Fruit fly (Drosophila melanogaster) whole organism, embryonic: ENCODE data around the gene CG13640.

Source experiments
- Antp ChIP-seq: fragments of 200-800 bp; sonication (Bioruptor generic); optimal IDR thresholded peaks from 3 replicates; lab custom pipeline; 2016; ENCODE audit warnings: missing biosample characterization, missing genetic modification characterization
- CG10209 ChIP-seq: fragments of 200-800 bp; sonication (Bioruptor generic); optimal IDR thresholded peaks from 3 replicates; lab custom pipeline; 2017; ENCODE audit warnings: missing biosample characterization, mild to moderate bottlenecking, missing genetic modification characterization, missing genetic modification reagents
- CG10979 ChIP-seq: fragments of 200-800 bp; sonication (Bioruptor generic); optimal IDR thresholded peaks from 2 replicates; lab custom pipeline; 2018; ENCODE audit warnings: missing biosample characterization, mild to moderate bottlenecking, missing genetic modification characterization, moderate library complexity
- CG11398 ChIP-seq: fragments of 200-800 bp; sonication (Bioruptor generic); optimal IDR thresholded peaks from 2 replicates; lab custom pipeline; 2016; ENCODE audit warnings: missing biosample characterization, missing genetic modification characterization
- CG1233 ChIP-seq: fragments of 200-800 bp; sonication (Bioruptor generic); optimal IDR thresholded peaks from 4 replicates; lab custom pipeline; 2018; ENCODE audit warnings: missing biosample characterization, mild to moderate bottlenecking, missing genetic modification characterization
- CG12659 ChIP-seq: fragments of 200-800 bp; sonication (Bioruptor generic); optimal IDR thresholded peaks from 3 replicates; lab custom pipeline; 2017; ENCODE audit warnings: mild to moderate bottlenecking, missing biosample characterization, missing genetic modification reagents, missing genetic modification characterization
- CG13287 ChIP-seq: fragments of 200-800 bp; sonication (Bioruptor generic); IDR thresholded peaks from 2 replicates; pipeline ENCODE4 v1.3.6; 2022; ENCODE audit warnings: missing biosample characterization, missing genetic modification characterization; ENCODE audit not compliant: partially characterized antibody
- CG13424 ChIP-seq: fragments of 200-800 bp; sonication (Bioruptor generic); optimal IDR thresholded peaks from 2 replicates; lab custom pipeline; 2019; ENCODE audit warnings: missing biosample characterization, mild to moderate bottlenecking, missing genetic modification characterization, moderate library complexity
- CG14014 ChIP-seq: fragments of 200-800 bp; sonication (Bioruptor generic); IDR thresholded peaks from 2 replicates; pipeline ENCODE4 v1.3.6; 2022; ENCODE audit warnings: missing biosample characterization, missing genetic modification characterization
- CG17361 ChIP-seq: fragments of 200-800 bp; sonication (Bioruptor generic); IDR thresholded peaks from 3 replicates; pipeline ENCODE4 v1.3.6; 2022; ENCODE audit warnings: missing biosample characterization, missing genetic modification characterization
- CG3065 ChIP-seq: fragments of 200-800 bp; sonication (Bioruptor generic); optimal IDR thresholded peaks from 2 replicates; lab custom pipeline; 2016; ENCODE audit warnings: missing biosample characterization, missing genetic modification characterization
- CG31365 ChIP-seq: fragments of 200-800 bp; sonication (Bioruptor generic); optimal IDR thresholded peaks from 2 replicates; lab custom pipeline; 2018; ENCODE audit warnings: missing biosample characterization, mild to moderate bottlenecking, missing genetic modification characterization
- CG31388 ChIP-seq: fragments of 200-800 bp; sonication (Bioruptor generic); optimal IDR thresholded peaks from 2 replicates; lab custom pipeline; 2016; ENCODE audit warnings: missing biosample characterization, missing genetic modification characterization
- CG4328 ChIP-seq: fragments of 200-800 bp; sonication (Bioruptor generic); optimal IDR thresholded peaks from 3 replicates; lab custom pipeline; 2017; ENCODE audit warnings: missing biosample characterization, missing genetic modification reagents, missing genetic modification characterization
- CG6791 ChIP-seq: fragments of 200-800 bp; sonication (Bioruptor generic); IDR thresholded peaks from 3 replicates; pipeline ENCODE4 v1.3.6; 2022; ENCODE audit warnings: missing biosample characterization, missing genetic modification characterization; ENCODE audit not compliant: partially characterized antibody
- CG8290 ChIP-seq, 3 experiments: fragments of 200-800 bp; sonication (Bioruptor generic); optimal IDR thresholded peaks; 2 replicates each; lab custom pipeline; 2016 to 2019; ENCODE audit warnings: missing biosample characterization in 3 of 3, missing genetic modification characterization in 3 of 3, mild to moderate bottlenecking in 2 of 3, moderate library complexity in 1 of 3
- CG9215 ChIP-seq: fragments of 200-800 bp; sonication (Bioruptor generic); IDR thresholded peaks from 2 replicates; pipeline ENCODE4 v1.3.6; 2022; ENCODE audit warnings: missing biosample characterization, missing genetic modification characterization
- CG9609 ChIP-seq: fragments of 200-800 bp; sonication (Bioruptor generic); optimal IDR thresholded peaks from 3 replicates; lab custom pipeline; 2016; ENCODE audit warnings: missing biosample characterization, missing genetic modification characterization
- CG9817 ChIP-seq: fragments of 200-800 bp; sonication (Bioruptor generic); optimal IDR thresholded peaks from 2 replicates; lab custom pipeline; 2018; ENCODE audit warnings: missing biosample characterization, mild to moderate bottlenecking, missing genetic modification characterization, moderate library complexity
- CG9932 ChIP-seq: fragments of 200-800 bp; sonication (Bioruptor generic); IDR thresholded peaks from 2 replicates; pipeline ENCODE4 v1.3.6; 2022; ENCODE audit warnings: missing biosample characterization, missing genetic modification characterization
- CHES-1-like ChIP-seq: fragments of 200-800 bp; sonication (Bioruptor generic); optimal IDR thresholded peaks from 2 replicates; lab custom pipeline; 2016; ENCODE audit warnings: missing biosample characterization, missing genetic modification characterization
- CrebB ChIP-seq: fragments of 200-800 bp; sonication (Bioruptor generic); optimal IDR thresholded peaks from 3 replicates; lab custom pipeline; 2018; ENCODE audit warnings: missing biosample characterization, mild to moderate bottlenecking, missing genetic modification characterization
- Dbx ChIP-seq: fragments of 200-800 bp; sonication (Bioruptor generic); IDR thresholded peaks from 3 replicates; pipeline ENCODE4 v1.3.6; 2022; ENCODE audit warnings: missing biosample characterization, missing genetic modification characterization
- Fer2 ChIP-seq: fragments of 200-800 bp; sonication (Bioruptor generic); optimal IDR thresholded peaks from 2 replicates; lab custom pipeline; 2018; ENCODE audit warnings: missing biosample characterization, mild to moderate bottlenecking, missing genetic modification characterization, moderate library complexity
- HLH3B ChIP-seq: fragments of 200-800 bp; sonication (Bioruptor generic); IDR thresholded peaks from 2 replicates; pipeline ENCODE4 v1.3.6; 2022; ENCODE audit warnings: missing biosample characterization, missing genetic modification characterization
- HLH4C ChIP-seq: fragments of 200-800 bp; sonication (Bioruptor generic); IDR thresholded peaks from 3 replicates; pipeline ENCODE4 v1.3.6; 2022; ENCODE audit warnings: missing biosample characterization, missing genetic modification characterization; ENCODE audit not compliant: partially characterized antibody
- Hand ChIP-seq: fragments of 200-800 bp; sonication (Bioruptor generic); optimal IDR thresholded peaks from 2 replicates; lab custom pipeline; 2017; ENCODE audit warnings: mild to moderate bottlenecking, missing biosample characterization, missing genetic modification reagents, missing genetic modification characterization
- HmgZ ChIP-seq: fragments of 200-800 bp; sonication (Bioruptor generic); optimal IDR thresholded peaks from 2 replicates; lab custom pipeline; 2018; ENCODE audit warnings: missing biosample characterization, mild to moderate bottlenecking, missing genetic modification characterization
- Kr ChIP-seq: fragments of 200-800 bp; sonication (Bioruptor generic); optimal IDR thresholded peaks from 2 replicates; lab custom pipeline; 2017; ENCODE audit warnings: missing biosample characterization, mild to moderate bottlenecking, missing genetic modification characterization
- Max ChIP-seq: fragments of 200-800 bp; sonication (Bioruptor generic); optimal IDR thresholded peaks from 2 replicates; lab custom pipeline; 2016; ENCODE audit warnings: missing biosample characterization, mild to moderate bottlenecking, missing genetic modification characterization
- Xbp1 ChIP-seq: fragments of 200-800 bp; sonication (Bioruptor generic); optimal IDR thresholded peaks from 3 replicates; lab custom pipeline; 2016; ENCODE audit warnings: missing biosample characterization, mild to moderate bottlenecking, missing genetic modification characterization
- cato ChIP-seq: fragments of 200-800 bp; sonication (Bioruptor generic); optimal IDR thresholded peaks from 2 replicates; lab custom pipeline; 2016; ENCODE audit warnings: missing biosample characterization, missing genetic modification characterization, borderline replicate concordance
- crc ChIP-seq: fragments of 200-800 bp; sonication (Bioruptor generic); optimal IDR thresholded peaks from 2 replicates; lab custom pipeline; 2016; ENCODE audit warnings: missing biosample characterization, missing genetic modification characterization
- cwo ChIP-seq: fragments of 200-800 bp; sonication (Bioruptor generic); optimal IDR thresholded peaks from 3 replicates; lab custom pipeline; 2017; ENCODE audit warnings: missing biosample characterization, missing genetic modification characterization, mild to moderate bottlenecking, moderate library complexity, missing genetic modification reagents
- disco-r ChIP-seq: fragments of 200-800 bp; sonication (Bioruptor generic); optimal IDR thresholded peaks from 2 replicates; lab custom pipeline; 2016; ENCODE audit warnings: missing biosample characterization, missing genetic modification characterization
- fd64A ChIP-seq: fragments of 200-800 bp; sonication (Bioruptor generic); optimal IDR thresholded peaks from 3 replicates; lab custom pipeline; 2018; ENCODE audit warnings: missing biosample characterization, mild to moderate bottlenecking, missing genetic modification characterization
- kay ChIP-seq: fragments of 200-800 bp; sonication (Bioruptor generic); optimal IDR thresholded peaks from 2 replicates; lab custom pipeline; 2016; ENCODE audit warnings: missing biosample characterization, missing genetic modification characterization
- ken ChIP-seq: fragments of 200-800 bp; sonication (Bioruptor generic); IDR thresholded peaks from 3 replicates; pipeline ENCODE4 v1.3.6; 2022; ENCODE audit warnings: missing biosample characterization, missing genetic modification characterization
- luna ChIP-seq: fragments of 200-800 bp; sonication (Bioruptor generic); optimal IDR thresholded peaks from 2 replicates; lab custom pipeline; 2016; ENCODE audit warnings: missing biosample characterization, missing genetic modification characterization
- maf-S ChIP-seq: fragments of 200-800 bp; sonication (Bioruptor generic); optimal IDR thresholded peaks from 2 replicates; lab custom pipeline; 2016; ENCODE audit warnings: missing biosample characterization, missing genetic modification characterization
- mam ChIP-seq: fragments of 200-800 bp; sonication (Bioruptor generic); optimal IDR thresholded peaks from 3 replicates; lab custom pipeline; 2016; ENCODE audit warnings: missing biosample characterization, missing genetic modification characterization
- pfk ChIP-seq: fragments of 200-800 bp; sonication (Bioruptor generic); optimal IDR thresholded peaks from 2 replicates; lab custom pipeline; 2018; ENCODE audit warnings: missing biosample characterization, mild to moderate bottlenecking, missing genetic modification characterization, moderate library complexity
- pzg ChIP-seq: fragments of 200-800 bp; sonication (Bioruptor generic); optimal IDR thresholded peaks from 3 replicates; lab custom pipeline; 2018; ENCODE audit warnings: missing biosample characterization, mild to moderate bottlenecking, missing genetic modification characterization, moderate library complexity
- row ChIP-seq: fragments of 200-800 bp; sonication (Bioruptor generic); IDR thresholded peaks from 3 replicates; pipeline ENCODE4 v1.3.6; 2022; ENCODE audit warnings: missing biosample characterization, missing genetic modification characterization
- sens ChIP-seq: fragments of 200-800 bp; sonication (Bioruptor generic); peaks from one replicate; lab custom pipeline; 2016; ENCODE audit warnings: missing biosample characterization, missing genetic modification characterization
- sisA ChIP-seq: fragments of 200-800 bp; sonication (Bioruptor generic); IDR thresholded peaks from 2 replicates; pipeline ENCODE4 v1.3.6; 2022; ENCODE audit warnings: missing biosample characterization, missing genetic modification characterization
- slbo ChIP-seq: fragments of 200-800 bp; sonication (Bioruptor generic); IDR thresholded peaks from 2 replicates; pipeline ENCODE4 v1.3.6; 2022; ENCODE audit warnings: missing biosample characterization, missing genetic modification characterization
- slp2 ChIP-seq: fragments of 200-800 bp; sonication (Bioruptor generic); optimal IDR thresholded peaks from 2 replicates; lab custom pipeline; 2016; ENCODE audit warnings: missing biosample characterization, missing genetic modification characterization
- tin ChIP-seq: fragments of 200-800 bp; sonication (Bioruptor generic); optimal IDR thresholded peaks from 3 replicates; lab custom pipeline; 2016; ENCODE audit warnings: missing biosample characterization, missing genetic modification characterization
- tna ChIP-seq: fragments of 200-800 bp; sonication (Bioruptor generic); IDR thresholded peaks from 2 replicates; pipeline ENCODE4 v1.3.6; 2022; ENCODE audit warnings: missing biosample characterization, missing genetic modification characterization; ENCODE audit not compliant: partially characterized antibody

Gene CG13640

DNA sequence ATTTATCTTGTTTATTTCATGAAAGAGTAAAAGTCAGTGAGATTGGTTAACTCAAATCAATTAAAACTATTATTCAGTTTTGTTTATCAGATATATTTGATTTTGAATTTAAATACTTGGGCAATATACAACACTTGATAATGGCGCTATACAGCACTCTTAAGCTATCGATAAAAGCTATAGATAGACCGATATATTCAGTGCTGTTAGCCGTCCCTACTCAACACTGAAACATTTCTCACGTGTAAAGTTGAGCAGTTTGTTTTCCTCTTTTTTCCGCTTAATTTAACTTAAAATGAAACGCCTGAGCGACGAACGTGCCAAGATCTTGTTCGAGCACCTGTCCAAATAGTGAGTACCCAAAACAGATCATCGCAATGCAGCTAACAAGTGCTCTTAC is 11.5 kb downstream of the CG13640 start, which contains the start of gene CG7006 (continued):
- peak; percentile 44; the same call in 1 of the 2 replicates for TF ChIP-seq tna (GFP tag; lab: Robert Waterston, UW)
- TF ChIP-seq tin (GFP tag; lab: Kevin White, UChicago): peak; percentile 71
- peak; percentile 48 for TF ChIP-seq Fer2 (tag; lab: Kevin White, UChicago)
- peak; percentile 84 for TF ChIP-seq maf-S (GFP tag; lab: Kevin White, UChicago)
- TF ChIP-seq CG13424: peak; percentile 43
- TF ChIP-seq CG31365 (tag; lab: Kevin White, UChicago): no peak
- peak; percentile 71 for TF ChIP-seq CG10209 (GFP tag; lab: Kevin White, UChicago)
- peak; percentile 30 for TF ChIP-seq CG1233 (GFP tag; lab: Kevin White, UChicago)
- peak; percentile 70 for TF ChIP-seq CG9817
- TF ChIP-seq HLH3B (GFP tag; lab: Robert Waterston, UW): peak; percentile 65
- no peak for TF ChIP-seq pfk
- TF ChIP-seq CG14014 (GFP tag; lab: Robert Waterston, UW): peak; percentile 67
- TF ChIP-seq slbo: peak; percentile 92
- TF ChIP-seq CG17361: peak; percentile 60; the same call in 2 of the 3 replicates
- TF ChIP-seq CG3065 (GFP tag; lab: Kevin White, UChicago): peak; percentile 49
- TF ChIP-seq Antp: peak; percentile 78
- TF ChIP-seq cwo (GFP tag; lab: Kevin White, UChicago): peak; percentile 70
- TF ChIP-seq sisA: peak; percentile 51; the same call in 1 of the 2 replicates
- peak; percentile 78 for TF ChIP-seq CG9609 (GFP tag; lab: Kevin White, UChicago)
- TF ChIP-seq ken: peak; percentile 86
- TF ChIP-seq crc (GFP tag; lab: Kevin White, UChicago): peak; percentile 5
- TF ChIP-seq CG11398: peak; percentile 46
- TF ChIP-seq disco-r (GFP tag; lab: Kevin White, UChicago): peak; percentile 34
- peak; percentile 16 for TF ChIP-seq luna (GFP tag; lab: Kevin White, UChicago)
- TF ChIP-seq CHES-1-like (GFP tag; lab: Kevin White, UChicago): peak; percentile 75
- peak; percentile 87 for TF ChIP-seq sens
- peak; percentile 69 for TF ChIP-seq kay
- TF ChIP-seq CG6791 (GFP tag; lab: Robert Waterston, UW): peak; percentile 88
- peak; percentile 2 for TF ChIP-seq CrebB (tag; lab: Kevin White, UChicago)
- no peak for TF ChIP-seq fd64A
- TF ChIP-seq mam (GFP tag; lab: Kevin White, UChicago): peak; percentile 91
- peak; percentile 94 for TF ChIP-seq pzg
- TF ChIP-seq CG31388 (GFP tag; lab: Kevin White, UChicago): peak; percentile 1
- peak; percentile 73 for TF ChIP-seq HLH4C (GFP tag; lab: Robert Waterston, UW)
- peak; percentile 70 for TF ChIP-seq CG8290 (GFP tag; optimal IDR thresholded peaks at IDR 0.05; lab: Kevin White, UChicago)
- TF ChIP-seq CG8290 (tag; optimal IDR thresholded peaks at IDR 0.05; lab: Kevin White, UChicago): no peak
- TF ChIP-seq Max: peak; percentile 88
- TF ChIP-seq CG10979 (tag; lab: Kevin White, UChicago): peak; percentile 16
- TF ChIP-seq Kr: no peak
- peak; percentile 82 for TF ChIP-seq CG12659 (GFP tag; lab: Kevin White, UChicago)
- TF ChIP-seq CG13287 (GFP tag; lab: Robert Waterston, UW): peak; percentile 85
- no peak for TF ChIP-seq Hand
- peak; percentile 46 for TF ChIP-seq CG4328 (GFP tag; lab: Kevin White, UChicago)
- TF ChIP-seq Dbx (GFP tag; lab: Robert Waterston, UW): peak; percentile 90
- peak; percentile 27; the same call in 1 of the 3 replicates for TF ChIP-seq row (GFP tag; lab: Robert Waterston, UW)
- peak; percentile 84 for TF ChIP-seq Xbp1 (GFP tag; lab: Kevin White, UChicago)
- TF ChIP-seq cato: peak; percentile 43
- TF ChIP-seq slp2 (GFP tag; lab: Kevin White, UChicago): peak; percentile 60
- peak; percentile 87 for TF ChIP-seq HmgZ (tag; lab: Kevin White, UChicago)
- TF ChIP-seq CG9215 (GFP tag; lab: Robert Waterston, UW): peak; percentile 64; the same call in 1 of the 2 replicates
- TF ChIP-seq CG9932 (GFP tag; lab: Robert Waterston, UW): peak; percentile 96
